Worm (Caenorhabditis elegans) whole organism, L4 larva: Measurements from ENCODE around the gene F32D8.14.

Experiments used
- D1046.2 ChIP-seq: fragments of 200-800 bp; sonication (Bioruptor generic); IDR thresholded peaks from 2 replicates; pipeline ENCODE4 v1.3.6; 2022; ENCODE audit warnings: missing genetic modification characterization, missing compliant biosample characterization
- F49E8.2 ChIP-seq: sonication (generic microtip); optimal IDR thresholded peaks from 2 replicates; lab custom pipeline; 2016; ENCODE audit warnings: missing compliant biosample characterization, mild to moderate bottlenecking, missing genetic modification characterization, borderline replicate concordance
- R02D3.7 ChIP-seq: fragments of 150-350 bp; sonication (generic microtip); optimal IDR thresholded peaks from 3 replicates; lab custom pipeline; 2014; ENCODE audit warnings: missing biosample characterization, missing genetic modification characterization
- T26A8.4 ChIP-seq: fragments of 200-800 bp; sonication (Bioruptor generic); IDR thresholded peaks from 2 replicates; pipeline ENCODE4 v1.3.6; 2022; ENCODE audit warnings: missing genetic modification characterization, missing compliant biosample characterization
- Y5F2A.4 ChIP-seq: fragments of 200-800 bp; sonication (Bioruptor generic); optimal IDR thresholded peaks from 2 replicates; lab custom pipeline; 2018; ENCODE audit warnings: mild to moderate bottlenecking, missing genetic modification characterization, missing compliant biosample characterization
- Y75B8A.6 ChIP-seq: fragments of 200-800 bp; sonication (Bioruptor generic); IDR thresholded peaks from 2 replicates; pipeline ENCODE4 v1.3.6; 2022; ENCODE audit warnings: missing genetic modification reagents, missing genetic modification characterization, missing compliant biosample characterization
- ZK337.2 ChIP-seq: fragments of 200-800 bp; sonication (Bioruptor generic); IDR thresholded peaks from 2 replicates; pipeline ENCODE4 v1.3.6; 2022; ENCODE audit warnings: missing genetic modification reagents, missing genetic modification characterization, missing compliant biosample characterization
- aly-2 ChIP-seq: sonication (generic microtip); optimal IDR thresholded peaks from 2 replicates; lab custom pipeline; 2018; ENCODE audit warnings: missing biosample characterization, missing genetic modification characterization
- attf-4 ChIP-seq: sonication (generic microtip); optimal IDR thresholded peaks from 3 replicates; lab custom pipeline; 2017; ENCODE audit warnings: missing biosample characterization, missing genetic modification characterization
- ceh-62 ChIP-seq: sonication (generic microtip); optimal IDR thresholded peaks from 2 replicates; lab custom pipeline; 2017; ENCODE audit warnings: missing biosample characterization, missing genetic modification characterization
- ceh-82 ChIP-seq: sonication (generic microtip); optimal IDR thresholded peaks from 2 replicates; lab custom pipeline; 2017; ENCODE audit warnings: missing biosample characterization, missing genetic modification characterization
- cey-2 ChIP-seq: sonication (generic microtip); optimal IDR thresholded peaks from 3 replicates; lab custom pipeline; 2017; ENCODE audit warnings: missing genetic modification characterization, mild to moderate bottlenecking, missing compliant biosample characterization, antibody characterized with exemption, borderline replicate concordance; ENCODE audit not compliant: insufficient read depth
- daf-19 ChIP-seq: fragments of 200-800 bp; sonication (Bioruptor generic); conservative IDR thresholded peaks from 2 replicates; pipeline ENCODE4 v1.3.6; 2022; ENCODE audit warnings: missing genetic modification characterization, missing compliant biosample characterization
- dmd-6 ChIP-seq: fragments of 200-800 bp; sonication (Bioruptor generic); IDR thresholded peaks from 2 replicates; pipeline ENCODE4 v1.3.6; 2022; ENCODE audit warnings: missing genetic modification reagents, missing genetic modification characterization, missing compliant biosample characterization
- dmd-9 ChIP-seq: fragments of 200-800 bp; sonication (Bioruptor generic); IDR thresholded peaks from 2 replicates; pipeline ENCODE4 v1.3.6; 2022; ENCODE audit warnings: missing genetic modification reagents, missing genetic modification characterization, missing compliant biosample characterization
- dpl-1 ChIP-seq: fragments of 150-350 bp; optimal IDR thresholded peaks from 2 replicates; lab custom pipeline; 2014; ENCODE audit warnings: missing biosample characterization, missing genetic modification reagents, missing genetic modification characterization
- dve-1 ChIP-seq: sonication (generic microtip); optimal IDR thresholded peaks from 2 replicates; lab custom pipeline; 2017; ENCODE audit warnings: antibody characterized with exemption, mild to moderate bottlenecking, missing genetic modification characterization, missing compliant biosample characterization; ENCODE audit not compliant: insufficient read depth
- egl-43 ChIP-seq: fragments of 200-800 bp; sonication (Bioruptor generic); IDR thresholded peaks from 2 replicates; pipeline ENCODE4 v1.3.6; 2022; ENCODE audit warnings: missing genetic modification reagents, missing genetic modification characterization, missing compliant biosample characterization
- fkh-10 ChIP-seq: fragments of 150-350 bp; optimal IDR thresholded peaks from 2 replicates; lab custom pipeline; 2014; ENCODE audit warnings: missing biosample characterization, missing genetic modification reagents, missing genetic modification characterization
- hif-1 ChIP-seq, 2 experiments: sonication (generic microtip); optimal IDR thresholded peaks; 2 replicates each; lab custom pipeline; 2016 to 2017; ENCODE audit warnings: missing compliant biosample characterization in 2 of 2, missing genetic modification characterization in 2 of 2, missing genetic modification reagents in 2 of 2, missing genotype in 2 of 2, mild to moderate bottlenecking in 1 of 2
- hmg-1.1 ChIP-seq: fragments of 200-800 bp; sonication (Bioruptor generic); IDR thresholded peaks from 2 replicates; pipeline ENCODE4 v1.3.6; 2022; ENCODE audit warnings: missing genetic modification reagents, missing genetic modification characterization, missing compliant biosample characterization
- lim-7 ChIP-seq: fragments of 200-800 bp; sonication (Bioruptor generic); IDR thresholded peaks from 2 replicates; pipeline ENCODE4 v1.3.6; 2022; ENCODE audit warnings: missing genetic modification characterization, missing compliant biosample characterization
- lin-1 ChIP-seq: fragments of 200-800 bp; sonication (Bioruptor generic); IDR thresholded peaks from 2 replicates; pipeline ENCODE4 v1.3.6; 2022; ENCODE audit warnings: missing genetic modification reagents, missing genetic modification characterization, missing compliant biosample characterization
- lin-15B ChIP-seq: fragments of 150-350 bp; sonication (generic microtip); optimal IDR thresholded peaks from 3 replicates; lab custom pipeline; 2014; ENCODE audit warnings: missing biosample characterization, missing genetic modification characterization
- lin-29 ChIP-seq: fragments of 200-800 bp; sonication (Bioruptor generic); IDR thresholded peaks from 2 replicates; pipeline ENCODE4 v1.3.6; 2022; ENCODE audit warnings: missing genetic modification reagents, missing genetic modification characterization, missing compliant biosample characterization
- lin-38 ChIP-seq: fragments of 200-800 bp; sonication (Bioruptor generic); IDR thresholded peaks from 2 replicates; pipeline ENCODE4 v1.3.6; 2022; ENCODE audit warnings: missing genetic modification reagents, missing genetic modification characterization, missing compliant biosample characterization
- lir-3 ChIP-seq: sonication (generic microtip); optimal IDR thresholded peaks from 2 replicates; lab custom pipeline; 2016; ENCODE audit warnings: mild to moderate bottlenecking, missing genetic modification characterization, missing compliant biosample characterization
- lsy-2 ChIP-seq, 2 experiments: fragments of 150-350 bp in 1 of 2; sonication (generic microtip) in 1 of 2; optimal IDR thresholded peaks; 2 replicates each; lab custom pipeline; 2014 to 2017; ENCODE audit warnings: missing biosample characterization in 2 of 2, missing genetic modification characterization in 2 of 2
- madf-9 ChIP-seq: fragments of 200-800 bp; sonication (Bioruptor generic); conservative IDR thresholded peaks from 2 replicates; pipeline ENCODE4 v1.3.6; 2022; ENCODE audit warnings: missing genetic modification reagents, missing genetic modification characterization, missing compliant biosample characterization
- mep-1 ChIP-seq: fragments of 150-350 bp; sonication (generic microtip); optimal IDR thresholded peaks from 3 replicates; lab custom pipeline; 2014; ENCODE audit warnings: missing biosample characterization, missing genetic modification characterization
- mxl-2 ChIP-seq: fragments of 200-800 bp; sonication (Bioruptor generic); conservative IDR thresholded peaks from 2 replicates; pipeline ENCODE4 v1.3.6; 2022; ENCODE audit warnings: missing genetic modification reagents, missing genetic modification characterization, missing compliant biosample characterization
- nhr-102 ChIP-seq: sonication (generic microtip); optimal IDR thresholded peaks from 2 replicates; lab custom pipeline; 2016; ENCODE audit warnings: mild to moderate bottlenecking, missing genetic modification characterization, moderate library complexity, missing compliant biosample characterization
- nhr-11 ChIP-seq: fragments of 150-350 bp; optimal IDR thresholded peaks from 2 replicates; lab custom pipeline; 2014; ENCODE audit warnings: missing biosample characterization, missing genetic modification characterization
- nhr-237 ChIP-seq: sonication (generic microtip); optimal IDR thresholded peaks from 2 replicates; lab custom pipeline; 2017; ENCODE audit warnings: missing biosample characterization, missing genetic modification characterization
- nhr-25 ChIP-seq: sonication (generic microtip); optimal IDR thresholded peaks from 2 replicates; lab custom pipeline; 2017; ENCODE audit warnings: missing genetic modification characterization, mild to moderate bottlenecking, missing compliant biosample characterization, antibody characterized with exemption, moderate library complexity, borderline replicate concordance; ENCODE audit not compliant: insufficient read depth
- nhr-42 ChIP-seq: fragments of 200-800 bp; sonication (Bioruptor generic); IDR thresholded peaks from 2 replicates; pipeline ENCODE4 v1.3.6; 2022; ENCODE audit warnings: missing genetic modification characterization, missing compliant biosample characterization
- nhr-6 ChIP-seq: fragments of 150-350 bp; optimal IDR thresholded peaks from 2 replicates; lab custom pipeline; 2014; ENCODE audit warnings: missing biosample characterization, missing genetic modification characterization
- php-3 ChIP-seq: fragments of 200-800 bp; sonication (Bioruptor generic); IDR thresholded peaks from 2 replicates; pipeline ENCODE4 v1.3.6; 2022; ENCODE audit warnings: missing genetic modification reagents, missing genetic modification characterization, missing compliant biosample characterization
- pqm-1 ChIP-seq: sonication (generic microtip); optimal IDR thresholded peaks from 2 replicates; lab custom pipeline; 2017; ENCODE audit warnings: missing biosample characterization, missing genetic modification characterization
- saeg-2 ChIP-seq: fragments of 200-800 bp; sonication (Bioruptor generic); IDR thresholded peaks from 2 replicates; pipeline ENCODE4 v1.3.6; 2022; ENCODE audit warnings: missing genetic modification reagents, missing genetic modification characterization, missing compliant biosample characterization
- set-16 ChIP-seq: fragments of 200-800 bp; sonication (Bioruptor generic); IDR thresholded peaks from 2 replicates; pipeline ENCODE4 v1.3.6; 2022; ENCODE audit warnings: missing genetic modification reagents, missing genetic modification characterization, missing compliant biosample characterization
- skn-1 ChIP-seq: fragments of 150-350 bp; optimal IDR thresholded peaks from 2 replicates; lab custom pipeline; 2014; ENCODE audit warnings: missing biosample characterization, missing genetic modification characterization
- snpc-1.2 ChIP-seq: fragments of 200-800 bp; sonication (Bioruptor generic); IDR thresholded peaks from 2 replicates; pipeline ENCODE4 v1.3.6; 2022; ENCODE audit warnings: missing genetic modification reagents, missing genetic modification characterization, missing compliant biosample characterization
- snpc-4 ChIP-seq: fragments of 150-350 bp; optimal IDR thresholded peaks from 2 replicates; lab custom pipeline; 2014; ENCODE audit warnings: missing biosample characterization, missing genetic modification characterization
- spr-3 ChIP-seq: fragments of 200-800 bp; sonication (Bioruptor generic); optimal IDR thresholded peaks from 2 replicates; lab custom pipeline; 2018; ENCODE audit warnings: mild to moderate bottlenecking, missing genetic modification characterization, missing compliant biosample characterization
- unc-130 ChIP-seq: sonication (generic microtip); optimal IDR thresholded peaks from 2 replicates; lab custom pipeline; 2016; ENCODE audit warnings: missing genetic modification reagents, missing genetic modification characterization, missing compliant biosample characterization
- unc-39 ChIP-seq: sonication (generic microtip); optimal IDR thresholded peaks from 2 replicates; lab custom pipeline; 2017; ENCODE audit warnings: missing biosample characterization, missing genetic modification characterization
- unc-62 ChIP-seq, 3 experiments: fragments of 150-350 bp in 1 of 3; sonication (generic microtip); optimal IDR thresholded peaks in 2 of 3; peaks in 1 of 3; 1 replicate in 1 of 3; 2 replicates in 2 of 3; lab custom pipeline; 2014 to 2017; ENCODE audit warnings: missing biosample characterization in 3 of 3, missing genetic modification characterization in 3 of 3, missing genetic modification reagents in 3 of 3, missing genotype in 1 of 3
- vab-7 ChIP-seq: fragments of 200-800 bp; sonication (Bioruptor generic); IDR thresholded peaks from 2 replicates; pipeline ENCODE4 v1.3.6; 2022; ENCODE audit warnings: missing genetic modification reagents, missing genetic modification characterization, missing compliant biosample characterization
- zfp-3 ChIP-seq: fragments of 200-800 bp; sonication (Bioruptor generic); conservative IDR thresholded peaks from 2 replicates; pipeline ENCODE4 v1.3.6; 2022; ENCODE audit warnings: missing genetic modification reagents, missing genetic modification characterization, missing compliant biosample characterization
- zip-2 ChIP-seq: fragments of 150-350 bp; optimal IDR thresholded peaks from 2 replicates; lab custom pipeline; 2014; ENCODE audit warnings: missing biosample characterization, missing genetic modification characterization

Gene F32D8.14

DNA sequence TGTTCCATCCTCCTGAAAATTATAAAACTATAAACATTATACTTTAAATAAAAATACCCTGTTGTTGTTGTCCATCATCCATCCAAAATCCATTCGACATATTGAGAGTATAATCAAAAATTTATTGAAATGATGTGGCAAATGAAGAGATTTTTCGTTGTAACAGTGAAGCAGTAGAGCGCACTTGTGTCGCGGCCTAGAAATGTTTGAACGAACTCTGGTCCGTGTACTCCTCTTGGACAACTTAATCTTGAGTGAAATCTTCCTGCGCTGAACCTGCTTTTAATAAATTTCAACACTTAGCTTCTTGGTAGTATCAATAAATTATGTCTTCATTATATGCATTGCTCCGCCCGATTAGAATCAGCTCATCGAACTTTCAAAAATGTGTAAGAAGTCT, at the start of gene F32D8.14, which contains the start of gene F32D8.5 (continued):
- TF ChIP-seq lir-3: no peak
- no peak for TF ChIP-seq Y75B8A.6 (GFP tag; lab: Robert Waterston, UW)
- TF ChIP-seq egl-43: no peak
- no peak for TF ChIP-seq mxl-2 (GFP tag; lab: Robert Waterston, UW)
- no peak for TF ChIP-seq skn-1 (tag; lab: Kevin White, UChicago)
- no peak for TF ChIP-seq fkh-10 (GFP tag; lab: Kevin White, UChicago)
- TF ChIP-seq D1046.2 (GFP tag; lab: Robert Waterston, UW): no peak
- no peak for TF ChIP-seq dmd-9 (GFP tag; lab: Robert Waterston, UW)
- TF ChIP-seq snpc-4 (tag; lab: Kevin White, UChicago): no peak
- TF ChIP-seq nhr-102 (tag; lab: Kevin White, UChicago): peak; percentile 48
- no peak for TF ChIP-seq nhr-25 (tag; lab: Kevin White, UChicago)
- no peak for TF ChIP-seq lin-1 (GFP tag; lab: Robert Waterston, UW)
- no peak for TF ChIP-seq lin-15B
- TF ChIP-seq unc-130: peak; percentile 83
- peak; percentile 94 for TF ChIP-seq lin-38 (GFP tag; lab: Robert Waterston, UW)
- TF ChIP-seq hmg-1.1 (GFP tag; lab: Robert Waterston, UW): peak; percentile 63
- no peak for TF ChIP-seq cey-2 (tag; lab: Kevin White, UChicago)
- TF ChIP-seq aly-2 (tag; lab: Kevin White, UChicago): no peak
- no peak for TF ChIP-seq lin-29 (GFP tag; lab: Robert Waterston, UW)
- peak; percentile 68 for TF ChIP-seq nhr-6
- TF ChIP-seq lim-7: no peak
- peak; percentile 85 for TF ChIP-seq dve-1 (tag; lab: Kevin White, UChicago)
- no peak for TF ChIP-seq unc-39 (tag; lab: Kevin White, UChicago)
- TF ChIP-seq Y5F2A.4: no peak
- peak in 1 of 2 experiments; percentile 80 for TF ChIP-seq hif-1 (tag; optimal IDR thresholded peaks at IDR 0.05; lab: Kevin White, UChicago)
- TF ChIP-seq daf-19 (GFP tag; lab: Robert Waterston, UW): no peak
- TF ChIP-seq dmd-6 (GFP tag; lab: Robert Waterston, UW): peak; percentile 46
- peak; percentile 83 for TF ChIP-seq dpl-1 (GFP tag; lab: Kevin White, UChicago)
- TF ChIP-seq vab-7 (GFP tag; lab: Robert Waterston, UW): peak; percentile 35; the same call in 1 of the 2 replicates
- TF ChIP-seq zfp-3: no peak
- TF ChIP-seq ceh-82 (tag; lab: Kevin White, UChicago): no peak
- TF ChIP-seq nhr-237 (tag; lab: Kevin White, UChicago): no peak
- TF ChIP-seq F49E8.2: no peak
- peak; percentile 30 for TF ChIP-seq nhr-11 (tag; lab: Kevin White, UChicago)
- TF ChIP-seq php-3: no peak
- TF ChIP-seq snpc-1.2: no peak
- peak in 1 of 2 experiments; percentile 84 for TF ChIP-seq unc-62 (GFP tag; optimal IDR thresholded peaks at IDR 0.05 in 1 of 2; lab: Kevin White, UChicago)
- no peak for TF ChIP-seq unc-62 (tag; optimal IDR thresholded peaks at IDR 0.05; lab: Kevin White, UChicago)
- peak; percentile 59 for TF ChIP-seq T26A8.4 (GFP tag; lab: Robert Waterston, UW)
- TF ChIP-seq pqm-1 (tag; lab: Kevin White, UChicago): peak; percentile 1
- TF ChIP-seq zip-2: no peak
- no peak for TF ChIP-seq set-16 (GFP tag; lab: Robert Waterston, UW)
- no peak for TF ChIP-seq saeg-2 (GFP tag; lab: Robert Waterston, UW)
- TF ChIP-seq mep-1: peak; percentile 76
- no peak for TF ChIP-seq R02D3.7
- peak; percentile 77 for TF ChIP-seq ZK337.2 (GFP tag; lab: Robert Waterston, UW)
- no peak for TF ChIP-seq ceh-62 (tag; lab: Kevin White, UChicago)
- no peak for TF ChIP-seq nhr-42 (GFP tag; lab: Robert Waterston, UW)
- TF ChIP-seq madf-9 (GFP tag; lab: Robert Waterston, UW): 0 out of 2 replicates have a peak, but pooled peaks have one; percentile 32
- no peak for TF ChIP-seq attf-4 (tag; lab: Kevin White, UChicago)
- peak in 1 of 2 experiments; percentile 90 for TF ChIP-seq lsy-2 (tag; optimal IDR thresholded peaks at IDR 0.05; lab: Kevin White, UChicago)
- TF ChIP-seq spr-3 (GFP tag; lab: Kevin White, UChicago): no peak
